Fruit fly (Drosophila melanogaster): Measurements from ENCODE around the gene MED30.

- no peak for TF ChIP-seq yki (optimal IDR thresholded peaks at IDR 0.05)
- TF ChIP-seq grn (GFP tag; optimal IDR thresholded peaks at IDR 0.05), result no peak
- no peak for TF ChIP-seq gsb-n (tag; optimal IDR thresholded peaks at IDR 0.05)
- TF ChIP-seq mld (GFP tag; IDR thresholded peaks at IDR 0.05; ENCODE audit: partially characterized antibody), result no peak
- peak; percentile 14 for TF ChIP-seq zfh2 (GFP tag; optimal IDR thresholded peaks at IDR 0.05)
- peak; percentile 9 for TF ChIP-seq mam (GFP tag; optimal IDR thresholded peaks at IDR 0.05)
These were observed 23.8 kb downstream of the MED30 start for dm6 chr3L:629916-630663.

All from whole organism, embryonic.